Fruit fly (Drosophila melanogaster) whole organism, embryonic: ENCODE measurements around the gene Cyt-c-d.
A peak's percentile ranks its signal among the peaks of the same experiment; 100 is the strongest.

Experiments
- Ada2b ChIP-seq: fragments of 200-800 bp; sonication (Bioruptor generic); IDR thresholded peaks from 2 replicates; pipeline ENCODE4 v1.3.6; 2022; ENCODE audit warnings: missing biosample characterization, missing genetic modification characterization
- Atf6 ChIP-seq: fragments of 200-800 bp; sonication (Bioruptor generic); IDR thresholded peaks from 2 replicates; pipeline ENCODE4 v1.3.6; 2022; ENCODE audit warnings: missing biosample characterization, missing genetic modification characterization
- Bgb ChIP-seq: fragments of 200-800 bp; sonication (Bioruptor generic); IDR thresholded peaks from 2 replicates; pipeline ENCODE4 v1.3.6; 2022; ENCODE audit warnings: missing biosample characterization, missing genetic modification characterization; ENCODE audit not compliant: partially characterized antibody
- CG12744 ChIP-seq: fragments of 200-800 bp; sonication (Bioruptor generic); optimal IDR thresholded peaks from 2 replicates; lab custom pipeline; 2016; ENCODE audit warnings: missing biosample characterization, missing genetic modification characterization
- CG13287 ChIP-seq: fragments of 200-800 bp; sonication (Bioruptor generic); IDR thresholded peaks from 2 replicates; pipeline ENCODE4 v1.3.6; 2022; ENCODE audit warnings: missing biosample characterization, missing genetic modification characterization; ENCODE audit not compliant: partially characterized antibody
- CG13424 ChIP-seq: fragments of 200-800 bp; sonication (Bioruptor generic); optimal IDR thresholded peaks from 2 replicates; lab custom pipeline; 2019; ENCODE audit warnings: missing biosample characterization, mild to moderate bottlenecking, missing genetic modification characterization, moderate library complexity
- CG14710 ChIP-seq: fragments of 200-800 bp; sonication (Bioruptor generic); optimal IDR thresholded peaks from 3 replicates; lab custom pipeline; 2019; ENCODE audit warnings: missing biosample characterization, mild to moderate bottlenecking, missing genetic modification characterization, moderate library complexity
- CG15514 ChIP-seq: fragments of 200-800 bp; sonication (Bioruptor generic); optimal IDR thresholded peaks from 3 replicates; lab custom pipeline; 2017; ENCODE audit warnings: missing biosample characterization, missing genetic modification characterization, mild to moderate bottlenecking, moderate library complexity, missing genetic modification reagents
- CG17829 ChIP-seq: fragments of 200-800 bp; optimal IDR thresholded peaks from 2 replicates; lab custom pipeline; 2019; ENCODE audit warnings: missing biosample characterization, mild to moderate bottlenecking, missing genetic modification characterization, moderate library complexity
- CG30020 ChIP-seq: fragments of 200-800 bp; optimal IDR thresholded peaks from 2 replicates; lab custom pipeline; 2019; ENCODE audit warnings: missing biosample characterization, mild to moderate bottlenecking, missing genetic modification characterization, moderate library complexity
- CG30403 ChIP-seq: fragments of 200-800 bp; sonication (Bioruptor generic); optimal IDR thresholded peaks from 3 replicates; lab custom pipeline; 2016; ENCODE audit warnings: missing biosample characterization, missing genetic modification characterization
- CG31441 ChIP-seq: fragments of 200-800 bp; sonication (Bioruptor generic); IDR thresholded peaks from 2 replicates; pipeline ENCODE4 v1.3.6; 2022; ENCODE audit warnings: missing biosample characterization, missing genetic modification characterization
- CG3163 ChIP-seq: fragments of 200-800 bp; sonication (Bioruptor generic); optimal IDR thresholded peaks from 3 replicates; lab custom pipeline; 2016; ENCODE audit warnings: missing biosample characterization, missing genetic modification characterization
- CG33213 ChIP-seq: fragments of 200-800 bp; sonication (Bioruptor generic); optimal IDR thresholded peaks from 3 replicates; lab custom pipeline; 2016; ENCODE audit warnings: missing biosample characterization, missing genetic modification characterization
- CG34224 ChIP-seq: fragments of 200-800 bp; sonication (Bioruptor generic); IDR thresholded peaks from 3 replicates; pipeline ENCODE4 v1.3.6; 2022; ENCODE audit warnings: missing biosample characterization, missing genetic modification characterization; ENCODE audit not compliant: partially characterized antibody
- CG3726 ChIP-seq: fragments of 200-800 bp; sonication (Bioruptor generic); IDR thresholded peaks from 3 replicates; pipeline ENCODE4, ENCODE4 v1.3.6; 2022; ENCODE audit warnings: missing biosample characterization, missing genetic modification characterization
- CG3838 ChIP-seq: fragments of 200-800 bp; sonication (Bioruptor generic); optimal IDR thresholded peaks from 3 replicates; lab custom pipeline; 2016; ENCODE audit warnings: missing biosample characterization, missing genetic modification characterization
- CG6272 ChIP-seq: fragments of 200-800 bp; sonication (Bioruptor generic); IDR thresholded peaks from 2 replicates; pipeline ENCODE4 v1.3.6; 2022; ENCODE audit warnings: missing biosample characterization, missing genetic modification characterization
- CG7928 ChIP-seq: fragments of 200-800 bp; sonication (Bioruptor generic); optimal IDR thresholded peaks from 2 replicates; lab custom pipeline; 2017; ENCODE audit warnings: missing biosample characterization, mild to moderate bottlenecking, missing genetic modification characterization
- CG9727 ChIP-seq: fragments of 200-800 bp; sonication (Bioruptor generic); optimal IDR thresholded peaks from 3 replicates; lab custom pipeline; 2017; ENCODE audit warnings: missing biosample characterization, mild to moderate bottlenecking, missing genetic modification characterization
- Deaf1 ChIP-seq: fragments of 200-800 bp; optimal IDR thresholded peaks from 3 replicates; lab custom pipeline; 2019; ENCODE audit warnings: missing biosample characterization, mild to moderate bottlenecking, missing genetic modification characterization, moderate library complexity
- Dll ChIP-seq: fragments of 200-800 bp; sonication (Bioruptor generic); IDR thresholded peaks from 4 replicates; pipeline ENCODE4 v1.3.6; 2022; ENCODE audit warnings: missing biosample characterization, missing genetic modification characterization; ENCODE audit not compliant: partially characterized antibody
- Dp ChIP-seq: fragments of 200-800 bp; sonication (Bioruptor generic); optimal IDR thresholded peaks from 2 replicates; lab custom pipeline; 2018; ENCODE audit warnings: missing biosample characterization, mild to moderate bottlenecking, missing genetic modification characterization, moderate library complexity
- Drgx ChIP-seq: fragments of 200-800 bp; sonication (Bioruptor generic); IDR thresholded peaks from 2 replicates; pipeline ENCODE4 v1.3.6; 2022; ENCODE audit warnings: missing biosample characterization, missing genetic modification characterization
- HmgD ChIP-seq: fragments of 200-800 bp; sonication (Bioruptor generic); optimal IDR thresholded peaks from 3 replicates; lab custom pipeline; 2016; ENCODE audit warnings: missing biosample characterization, missing genetic modification characterization
- Hr78 ChIP-seq, 2 experiments: fragments of 200-800 bp in 1 of 2; fragments of >200 bp in 1 of 2; sonication (Bioruptor generic) in 1 of 2; optimal IDR thresholded peaks; 2 replicates each; lab custom pipeline; 2017 to 2019; ENCODE audit warnings: missing biosample characterization in 2 of 2, missing genetic modification characterization in 2 of 2, mild to moderate bottlenecking in 1 of 2, moderate library complexity in 1 of 2
- Med ChIP-seq: fragments of 200-800 bp; sonication (Bioruptor generic); peaks from one replicate; lab custom pipeline; 2016; ENCODE audit warnings: missing biosample characterization, missing genetic modification characterization, mild to moderate bottlenecking, inconsistent platforms, moderate library complexity
- Myb ChIP-seq: fragments of 200-800 bp; sonication (Bioruptor generic); optimal IDR thresholded peaks from 2 replicates; lab custom pipeline; 2016; ENCODE audit warnings: missing biosample characterization, missing genetic modification characterization
- Vsx1 ChIP-seq: fragments of 200-800 bp; sonication (Bioruptor generic); optimal IDR thresholded peaks from 2 replicates; lab custom pipeline; 2017; ENCODE audit warnings: missing biosample characterization, mild to moderate bottlenecking, missing genetic modification characterization, missing genetic modification reagents
- abd-A ChIP-seq: fragments of 200-800 bp; sonication (Bioruptor generic); optimal IDR thresholded peaks from 3 replicates; lab custom pipeline; 2019; ENCODE audit warnings: missing biosample characterization, mild to moderate bottlenecking, missing genetic modification characterization, moderate library complexity
- amos ChIP-seq: fragments of 200-800 bp; sonication (Bioruptor generic); IDR thresholded peaks from 2 replicates; pipeline ENCODE4 v1.3.6; 2022; ENCODE audit warnings: missing biosample characterization, missing genetic modification characterization; ENCODE audit not compliant: partially characterized antibody
- caup ChIP-seq: fragments of 200-800 bp; sonication (Bioruptor generic); optimal IDR thresholded peaks from 3 replicates; lab custom pipeline; 2017; ENCODE audit warnings: missing biosample characterization, mild to moderate bottlenecking, missing genetic modification characterization, moderate library complexity; ENCODE audit not compliant: severe bottlenecking
- dmrt11E ChIP-seq: fragments of 200-800 bp; sonication (Bioruptor generic); optimal IDR thresholded peaks from 3 replicates; lab custom pipeline; 2018; ENCODE audit warnings: missing biosample characterization, mild to moderate bottlenecking, missing genetic modification characterization, moderate library complexity
- dysf ChIP-seq: fragments of 200-800 bp; sonication (Bioruptor generic); IDR thresholded peaks from 3 replicates; pipeline ENCODE4 v1.3.6; 2022; ENCODE audit warnings: missing biosample characterization, missing genetic modification characterization
- gfzf ChIP-seq: fragments of 200-800 bp; sonication (Bioruptor generic); optimal IDR thresholded peaks from 2 replicates; lab custom pipeline; 2016; ENCODE audit warnings: missing biosample characterization, mild to moderate bottlenecking, missing genetic modification characterization, moderate library complexity
- knrl ChIP-seq: fragments of 200-800 bp; sonication (Bioruptor generic); IDR thresholded peaks from 3 replicates; pipeline ENCODE4 v1.3.6; 2022; ENCODE audit warnings: missing biosample characterization, missing genetic modification characterization; ENCODE audit not compliant: partially characterized antibody
- lab ChIP-seq: fragments of 200-800 bp; sonication (Bioruptor generic); optimal IDR thresholded peaks from 3 replicates; lab custom pipeline; 2017; ENCODE audit warnings: missing biosample characterization, missing genetic modification characterization, mild to moderate bottlenecking, moderate library complexity, missing genetic modification reagents
- lola ChIP-seq, 3 experiments: fragments of >200 bp in 2 of 3; fragments of 200-800 bp in 1 of 3; sonication (Bioruptor generic) in 1 of 3; optimal IDR thresholded peaks; 2 replicates each; lab custom pipeline; 2017 to 2019; ENCODE audit warnings: missing biosample characterization in 3 of 3, missing genetic modification characterization in 3 of 3, mild to moderate bottlenecking in 1 of 3, moderate library complexity in 1 of 3
- nerfin-2 ChIP-seq: fragments of 200-800 bp; sonication (Bioruptor generic); IDR thresholded peaks from 2 replicates; pipeline ENCODE4 v1.3.6; 2022; ENCODE audit warnings: missing biosample characterization, missing genetic modification characterization; ENCODE audit not compliant: partially characterized antibody
- pros ChIP-seq: fragments of 200-800 bp; sonication (Bioruptor generic); optimal IDR thresholded peaks from 3 replicates; lab custom pipeline; 2019; ENCODE audit warnings: missing biosample characterization, mild to moderate bottlenecking, missing genetic modification characterization, moderate library complexity
- sens ChIP-seq: fragments of 200-800 bp; sonication (Bioruptor generic); peaks from one replicate; lab custom pipeline; 2016; ENCODE audit warnings: missing biosample characterization, missing genetic modification characterization
- unc-4 ChIP-seq: fragments of 200-800 bp; sonication (Bioruptor generic); IDR thresholded peaks from 2 replicates; pipeline ENCODE4 v1.3.6; 2022; ENCODE audit warnings: missing biosample characterization, missing genetic modification characterization; ENCODE audit not compliant: partially characterized antibody
- z ChIP-seq: fragments of 200-800 bp; sonication (Bioruptor generic); IDR thresholded peaks from 3 replicates; pipeline ENCODE4 v1.3.6; 2022; ENCODE audit warnings: missing biosample characterization, missing genetic modification characterization
- zen2 ChIP-seq: fragments of 200-800 bp; sonication (Bioruptor generic); IDR thresholded peaks from 3 replicates; pipeline ENCODE4 v1.3.6; 2022; ENCODE audit warnings: missing biosample characterization, missing genetic modification characterization; ENCODE audit not compliant: partially characterized antibody
- zfh2 ChIP-seq: fragments of 200-800 bp; sonication (Bioruptor generic); optimal IDR thresholded peaks from 2 replicates; lab custom pipeline; 2016; ENCODE audit warnings: missing biosample characterization, missing genetic modification characterization

Gene Cyt-c-d

dm6 chr2L:16672290-16672689 lies 43.4 kb upstream of the Cyt-c-d start:
- TF ChIP-seq Ada2b (GFP tag; lab: Robert Waterston, UW) = 0 out of 2 replicates have a peak, but pooled peaks have one; percentile 7
- TF ChIP-seq dmrt11E (tag; lab: Kevin White, UChicago) = no peak
- TF ChIP-seq sens = peak; percentile 73
- peak; percentile 52 for TF ChIP-seq Drgx (GFP tag; lab: Robert Waterston, UW)
- 0 out of 3 replicates have a peak, but pooled peaks have one; percentile 14 for TF ChIP-seq dysf (GFP tag; lab: Robert Waterston, UW)
- no peak for TF ChIP-seq Vsx1 (GFP tag; lab: Kevin White, UChicago)

dm6 chr2L:16676651-16677359 lies 38.9 kb upstream of the Cyt-c-d start, which contains the start of the genes Trpgamma and her:
Gene Trpgamma, minus strand, starts transcription at chr2L:16676701.
Gene her, plus strand, starts transcription at chr2L:16677185.
- TF ChIP-seq abd-A (tag; lab: Kevin White, UChicago) (peak; percentile 60), zen2 (peak; percentile 90), unc-4 (peak; percentile 93), CG34224 (GFP tag; lab: Robert Waterston, UW) (peak; percentile 92), CG17829 (tag; lab: Kevin White, UChicago) (peak; percentile 25), caup (GFP tag; lab: Kevin White, UChicago) (peak; percentile 18), Bgb (peak; percentile 93), CG30020 (tag; lab: Kevin White, UChicago) (peak; percentile 41), Myb (GFP tag; lab: Kevin White, UChicago) (peak; percentile 37), CG33213 (GFP tag; lab: Kevin White, UChicago) (peak; percentile 43), Atf6 (GFP tag; lab: Robert Waterston, UW) (no peak), amos (GFP tag; lab: Robert Waterston, UW) (peak; percentile 91), CG31441 (GFP tag; lab: Robert Waterston, UW) (peak; percentile 85), Med (GFP tag; lab: Kevin White, UChicago) (peak; percentile 91), z (GFP tag; lab: Robert Waterston, UW) (no peak), Dp (GFP tag; lab: Kevin White, UChicago) (peak; percentile 94), gfzf (GFP tag; lab: Kevin White, UChicago) (peak; percentile 38), CG9727 (GFP tag; lab: Kevin White, UChicago) (peak; percentile 10), CG6272 (no peak), CG3163 (peak; percentile 0), CG3726 (GFP tag; lab: Robert Waterston, UW) (0 out of 3 replicates have a peak, but pooled peaks have one; percentile 28), CG13424 (tag; lab: Kevin White, UChicago) (no peak), lab (GFP tag; lab: Kevin White, UChicago) (no peak), CG3838 (GFP tag; lab: Kevin White, UChicago) (peak; percentile 7), knrl (peak; percentile 90), pros (GFP tag; lab: Kevin White, UChicago) (no peak), Hr78 (GFP tag; optimal IDR thresholded peaks at IDR 0.05; lab: Kevin White, UChicago) (no peak), CG30403 (peak; percentile 0), HmgD (peak; percentile 33), Dll (peak; percentile 95), Deaf1 (tag; lab: Kevin White, UChicago) (no peak), CG7928 (GFP tag; lab: Kevin White, UChicago) (peak; percentile 46), CG13287 (GFP tag; lab: Robert Waterston, UW) (peak; percentile 97), Vsx1 (GFP tag; lab: Kevin White, UChicago) (peak; percentile 5), lola (GFP tag; optimal IDR thresholded peaks at IDR 0.05; lab: Kevin White, UChicago) (no peak), nerfin-2 (peak; percentile 72; the same call in 1 of the 2 replicates), CG14710 (peak; percentile 73), CG15514 (GFP tag; lab: Kevin White, UChicago) (peak; percentile 48), CG12744 (GFP tag; lab: Kevin White, UChicago) (no peak), zfh2 (GFP tag; lab: Kevin White, UChicago) (peak; percentile 15)
